Worm (Caenorhabditis elegans) whole organism, L1 larva: ENCODE results near the gene hrg-6.

Experiments
- C16A3.4 ChIP-seq: fragments of 150-350 bp; optimal IDR thresholded peaks from 2 replicates; lab custom pipeline; 2014; ENCODE audit warnings: missing biosample characterization, missing genetic modification characterization
- C34B4.2 ChIP-seq: sonication (generic microtip); optimal IDR thresholded peaks from 2 replicates; lab custom pipeline; 2017; ENCODE audit warnings: mild to moderate bottlenecking, missing genetic modification characterization, missing compliant biosample characterization
- F16B12.6 ChIP-seq: fragments of 150-350 bp; optimal IDR thresholded peaks from 2 replicates; lab custom pipeline; 2014; ENCODE audit warnings: missing biosample characterization, missing genetic modification characterization
- aly-2 ChIP-seq: fragments of 150-350 bp; optimal IDR thresholded peaks from 2 replicates; lab custom pipeline; 2014; ENCODE audit warnings: missing biosample characterization, missing genetic modification characterization
- ceh-63 ChIP-seq: fragments of 200-800 bp; sonication (Bioruptor generic); optimal IDR thresholded peaks from 2 replicates; lab custom pipeline; 2018; ENCODE audit warnings: mild to moderate bottlenecking, missing genetic modification characterization, missing compliant biosample characterization
- ceh-8 ChIP-seq: fragments of 200-800 bp; sonication (Bioruptor generic); optimal IDR thresholded peaks from 2 replicates; lab custom pipeline; 2018; ENCODE audit warnings: mild to moderate bottlenecking, missing genetic modification characterization, moderate library complexity, missing compliant biosample characterization
- ceh-88 ChIP-seq: fragments of 200-800 bp; sonication (Bioruptor generic); IDR thresholded peaks from 2 replicates; pipeline ENCODE4 v1.3.6; 2022; ENCODE audit warnings: missing genetic modification characterization, missing compliant biosample characterization
- dsc-1 ChIP-seq: sonication (generic microtip); optimal IDR thresholded peaks from 2 replicates; lab custom pipeline; 2016; ENCODE audit warnings: mild to moderate bottlenecking, missing genetic modification characterization, missing compliant biosample characterization
- egl-13 ChIP-seq: sonication (generic microtip); optimal IDR thresholded peaks from 2 replicates; lab custom pipeline; 2016; ENCODE audit warnings: missing genotype, missing genetic modification reagents, missing genetic modification characterization, missing compliant biosample characterization
- egl-27 ChIP-seq, 2 experiments: fragments of 150-350 bp in 1 of 2; sonication (generic microtip); optimal IDR thresholded peaks; 3 replicates each; lab custom pipeline; 2017 to 2018; ENCODE audit warnings: missing biosample characterization in 2 of 2, missing genetic modification characterization in 2 of 2, missing genetic modification reagents in 2 of 2
- elt-2 ChIP-seq: sonication (generic microtip); optimal IDR thresholded peaks from 2 replicates; lab custom pipeline; 2016; ENCODE audit warnings: missing genetic modification characterization, mild to moderate bottlenecking, inconsistent platforms, missing compliant biosample characterization, missing genetic modification reagents
- fkh-4 ChIP-seq: sonication (generic microtip); optimal IDR thresholded peaks from 2 replicates; lab custom pipeline; 2016; ENCODE audit warnings: missing compliant biosample characterization, missing genetic modification characterization, borderline replicate concordance
- fos-1 ChIP-seq: fragments of 150-350 bp; optimal IDR thresholded peaks from 2 replicates; lab custom pipeline; 2014; ENCODE audit warnings: missing biosample characterization, missing genetic modification characterization
- grh-1 ChIP-seq: fragments of 200-800 bp; sonication (Bioruptor generic); IDR thresholded peaks from 2 replicates; pipeline ENCODE4 v1.3.6; 2022; ENCODE audit warnings: missing genetic modification reagents, missing genetic modification characterization, missing compliant biosample characterization
- hlh-17 ChIP-seq: fragments of 200-800 bp; sonication (Bioruptor generic); optimal IDR thresholded peaks from 2 replicates; lab custom pipeline; 2018; ENCODE audit warnings: missing genetic modification characterization, mild to moderate bottlenecking, missing compliant biosample characterization, moderate library complexity, borderline replicate concordance
- hlh-4 ChIP-seq: sonication (generic microtip); optimal IDR thresholded peaks from 2 replicates; lab custom pipeline; 2016; ENCODE audit warnings: mild to moderate bottlenecking, missing genetic modification characterization, missing compliant biosample characterization
- irx-1 ChIP-seq: sonication (generic microtip); optimal IDR thresholded peaks from 2 replicates; lab custom pipeline; 2016; ENCODE audit warnings: missing genetic modification characterization, missing compliant biosample characterization
- lin-15B ChIP-seq: fragments of 150-350 bp; sonication (generic microtip); optimal IDR thresholded peaks from 3 replicates; lab custom pipeline; 2014; ENCODE audit warnings: missing biosample characterization, missing genetic modification characterization
- lin-35 ChIP-seq, 2 experiments: fragments of 150-350 bp; optimal IDR thresholded peaks; 2 replicates each; lab custom pipeline; 2014; ENCODE audit warnings: missing biosample characterization in 2 of 2, missing genetic modification characterization in 2 of 2, missing genetic modification reagents in 2 of 2
- lin-39 ChIP-seq: fragments of 150-350 bp; optimal IDR thresholded peaks from 2 replicates; lab custom pipeline; 2014; ENCODE audit warnings: missing biosample characterization, missing genetic modification reagents, missing genetic modification characterization
- lir-3 ChIP-seq: sonication (generic microtip); optimal IDR thresholded peaks from 2 replicates; lab custom pipeline; 2016; ENCODE audit warnings: mild to moderate bottlenecking, missing genetic modification characterization, moderate library complexity, missing compliant biosample characterization; ENCODE audit not compliant: poor library complexity
- lsy-2 ChIP-seq, 2 experiments: fragments of 150-350 bp; optimal IDR thresholded peaks; 2 replicates each; lab custom pipeline; 2014; ENCODE audit warnings: missing biosample characterization in 2 of 2, missing genetic modification characterization in 2 of 2
- mab-9 ChIP-seq: fragments of 200-800 bp; sonication (Bioruptor generic); IDR thresholded peaks from 2 replicates; pipeline ENCODE4 v1.3.6; 2022; ENCODE audit warnings: missing genetic modification reagents, missing genetic modification characterization, missing compliant biosample characterization
- mdl-1 ChIP-seq, 2 experiments: fragments of 150-350 bp; optimal IDR thresholded peaks; 2 replicates each; lab custom pipeline; 2014 to 2017; ENCODE audit warnings: missing biosample characterization in 2 of 2, missing genetic modification characterization in 2 of 2, inconsistent platforms in 1 of 2
- mef-2 ChIP-seq: fragments of 150-350 bp; optimal IDR thresholded peaks from 2 replicates; lab custom pipeline; 2014; ENCODE audit warnings: missing biosample characterization, missing genetic modification characterization
- nhr-20 ChIP-seq: sonication (generic microtip); optimal IDR thresholded peaks from 2 replicates; lab custom pipeline; 2016; ENCODE audit warnings: mild to moderate bottlenecking, missing genetic modification characterization, missing compliant biosample characterization
- nhr-28 ChIP-seq: fragments of 150-350 bp; optimal IDR thresholded peaks from 2 replicates; lab custom pipeline; 2014; ENCODE audit warnings: missing biosample characterization, missing genetic modification characterization
- nhr-85 ChIP-seq: sonication (generic microtip); peaks from one replicate; lab custom pipeline; 2016; ENCODE audit warnings: missing genetic modification characterization, inconsistent platforms, missing compliant biosample characterization
- rnt-1 ChIP-seq: sonication (generic microtip); optimal IDR thresholded peaks from 2 replicates; lab custom pipeline; 2016; ENCODE audit warnings: mild to moderate bottlenecking, missing genetic modification characterization, moderate library complexity, missing compliant biosample characterization
- sptf-1 ChIP-seq: fragments of 150-350 bp; optimal IDR thresholded peaks from 2 replicates; lab custom pipeline; 2014; ENCODE audit warnings: missing biosample characterization, missing genetic modification characterization
- swsn-7 ChIP-seq: sonication (generic microtip); optimal IDR thresholded peaks from 2 replicates; lab custom pipeline; 2016; ENCODE audit warnings: missing genetic modification characterization, missing compliant biosample characterization
- unc-130 ChIP-seq: fragments of 150-350 bp; optimal IDR thresholded peaks from 2 replicates; lab custom pipeline; 2017; ENCODE audit warnings: missing biosample characterization, missing genetic modification characterization, inconsistent platforms
- unc-62 ChIP-seq: fragments of 150-350 bp; optimal IDR thresholded peaks from 2 replicates; lab custom pipeline; 2014; ENCODE audit warnings: missing biosample characterization, missing genetic modification reagents, missing genetic modification characterization
- unc-98 ChIP-seq: fragments of 200-800 bp; sonication (Bioruptor generic); IDR thresholded peaks from 2 replicates; pipeline ENCODE4 v1.3.6; 2022; ENCODE audit warnings: missing genetic modification characterization, missing compliant biosample characterization
- xbp-1 ChIP-seq: sonication (generic microtip); optimal IDR thresholded peaks from 2 replicates; lab custom pipeline; 2016; ENCODE audit warnings: missing genetic modification characterization, missing compliant biosample characterization
- ztf-11 ChIP-seq, 2 experiments: sonication (generic microtip); optimal IDR thresholded peaks; 2 replicates each; lab custom pipeline; 2016 to 2017; ENCODE audit warnings: missing genetic modification characterization in 2 of 2, missing biosample characterization in 1 of 2, missing compliant biosample characterization in 1 of 2

The hrg-6 gene

ce11 chrIV:11082789-11083235 is 50.4 kb downstream of the hrg-6 start (continued):
- TF ChIP-seq F16B12.6 (tag; lab: Kevin White, UChicago): peak; percentile 34
- TF ChIP-seq mef-2 (tag; lab: Kevin White, UChicago): peak; percentile 84
- TF ChIP-seq egl-27 (tag; optimal IDR thresholded peaks at IDR 0.05; lab: Kevin White, UChicago): peak; percentile 32 to 66
- peak; percentile 83 for TF ChIP-seq lin-39 (tag; lab: Kevin White, UChicago)
- TF ChIP-seq grh-1 (GFP tag; lab: Robert Waterston, UW): peak; percentile 76
- TF ChIP-seq elt-2 (tag; lab: Kevin White, UChicago): peak; percentile 65
- peak; percentile 93 for TF ChIP-seq dsc-1
- peak in 1 of 2 experiments; percentile 77 for TF ChIP-seq ztf-11 (tag; optimal IDR thresholded peaks at IDR 0.05; lab: Kevin White, UChicago)
- TF ChIP-seq egl-13 (tag; lab: Kevin White, UChicago): peak; percentile 91
- TF ChIP-seq lin-15B (tag; lab: Kevin White, UChicago): no peak
- TF ChIP-seq lsy-2 (tag; optimal IDR thresholded peaks at IDR 0.05; lab: Kevin White, UChicago): peak; percentile 91 to 94
- no peak for TF ChIP-seq hlh-17 (GFP tag; lab: Kevin White, UChicago)
- TF ChIP-seq swsn-7 (tag; lab: Kevin White, UChicago): peak; percentile 96
- TF ChIP-seq unc-130: peak; percentile 93
- TF ChIP-seq irx-1 (tag; lab: Kevin White, UChicago): peak; percentile 87
- TF ChIP-seq rnt-1 (tag; lab: Kevin White, UChicago): peak; percentile 84
- peak; percentile 98 for TF ChIP-seq nhr-85 (tag; lab: Kevin White, UChicago)
- peak; percentile 81 for TF ChIP-seq mab-9 (GFP tag; lab: Robert Waterston, UW)
- TF ChIP-seq nhr-20 (tag; lab: Kevin White, UChicago): peak; percentile 96
- TF ChIP-seq fkh-4 (tag; lab: Kevin White, UChicago): peak; percentile 57
- TF ChIP-seq unc-62: no peak
- no peak for TF ChIP-seq nhr-28 (tag; lab: Kevin White, UChicago)
- no peak; the same call in 1 of the 2 replicates for TF ChIP-seq unc-98 (GFP tag; lab: Robert Waterston, UW)
- TF ChIP-seq xbp-1: peak; percentile 94
- peak; percentile 45 for TF ChIP-seq C34B4.2 (tag; lab: Kevin White, UChicago)
- TF ChIP-seq mdl-1 (tag; optimal IDR thresholded peaks at IDR 0.05; lab: Kevin White, UChicago): peak in 1 of 2 experiments; percentile 95
- TF ChIP-seq aly-2 (tag; lab: Kevin White, UChicago): peak; percentile 73
- TF ChIP-seq ceh-8 (GFP tag; lab: Kevin White, UChicago): peak; percentile 89
- TF ChIP-seq sptf-1 (tag; lab: Kevin White, UChicago): no peak
- peak; percentile 91 for TF ChIP-seq C16A3.4 (tag; lab: Kevin White, UChicago)
- TF ChIP-seq lir-3 (tag; lab: Kevin White, UChicago): peak; percentile 89
- peak; percentile 85 to 87 for TF ChIP-seq lin-35 (GFP tag; optimal IDR thresholded peaks at IDR 0.05; lab: Kevin White, UChicago)
- no peak for TF ChIP-seq hlh-4
- TF ChIP-seq ceh-63: no peak
- peak; percentile 91 for TF ChIP-seq fos-1 (tag; lab: Kevin White, UChicago)
- TF ChIP-seq ceh-88 (GFP tag; lab: Robert Waterston, UW): 0 out of 2 replicates have a peak, but pooled peaks have one; percentile 52
